Worm (Caenorhabditis elegans): ENCODE data around the gene C17H12.2.

DNA sequence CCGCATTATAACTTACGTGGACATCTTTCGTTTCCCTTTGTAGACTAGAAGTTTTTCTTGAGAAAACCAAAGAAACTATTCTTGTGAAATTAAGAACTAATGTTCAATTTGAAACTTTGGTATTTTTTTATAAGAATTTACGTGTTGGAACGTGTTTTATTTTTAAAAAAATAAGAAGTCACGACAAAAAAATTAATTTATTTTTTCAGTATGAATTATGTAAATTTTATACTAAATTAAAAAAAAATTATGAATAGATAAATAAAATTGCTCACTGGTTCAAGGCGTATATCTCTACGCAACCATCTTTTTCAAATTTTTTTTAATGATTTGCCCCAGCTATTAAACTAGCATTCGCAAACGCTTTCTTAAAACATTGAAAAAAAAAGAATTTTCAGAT lies 27.3 kb upstream of the C17H12.2 start, which contains the start of gene C17H12.5:
- TF ChIP-seq ztf-23 (GFP tag; IDR thresholded peaks at IDR 0.05), result no peak
- no peak for TF ChIP-seq ztf-29 (GFP tag; IDR thresholded peaks at IDR 0.05)
- no peak for TF ChIP-seq flt-1 (GFP tag; IDR thresholded peaks at IDR 0.05)
- TF ChIP-seq cog-1 (tag; optimal IDR thresholded peaks at IDR 0.05), result no peak
- no peak for TF ChIP-seq T22C8.4 (GFP tag; IDR thresholded peaks at IDR 0.05)
- TF ChIP-seq med-1 (GFP tag; optimal IDR thresholded peaks at IDR 0.05; ENCODE audit: insufficient read depth), result no peak

Measured in whole organism, midembryonic.